Worm (Caenorhabditis elegans): ENCODE results near the gene clec-197.

Gene clec-197

DNA sequence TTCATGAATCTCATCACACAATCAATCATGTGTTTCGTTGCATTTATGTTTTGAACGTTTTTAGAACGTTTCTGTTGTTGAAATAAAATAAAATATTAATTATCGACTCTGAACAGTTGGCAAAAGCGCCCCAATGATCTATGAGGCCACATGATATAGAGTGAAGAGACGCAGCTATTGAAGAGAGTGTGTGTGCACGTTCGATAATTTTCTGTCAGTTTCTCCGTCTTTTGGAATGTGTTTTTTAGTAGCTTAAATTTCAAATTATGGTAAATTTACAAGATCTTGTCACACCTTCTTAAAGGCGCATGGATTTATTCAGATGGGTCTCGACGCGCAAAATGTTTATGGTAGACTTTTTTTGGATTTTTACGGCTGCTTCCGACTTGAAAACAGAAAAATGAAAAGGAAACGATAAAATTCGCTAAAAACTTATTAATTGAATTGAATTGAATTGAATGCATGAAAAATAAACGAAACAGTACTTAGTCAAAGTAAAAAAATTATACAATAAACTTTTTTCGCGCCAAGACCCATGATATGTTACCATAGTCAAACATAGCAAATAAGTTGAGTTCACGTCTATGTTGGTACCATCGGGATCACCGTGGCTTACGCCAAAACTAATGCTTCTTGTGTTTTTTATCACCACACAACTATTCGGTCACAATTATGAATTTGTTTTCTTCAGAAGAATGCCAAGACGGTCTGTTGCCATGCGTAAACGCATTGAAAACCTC lies 12.8 kb downstream of the clec-197 start, which contains the start of gene C49C3.15 (continued):
- TF ChIP-seq lin-1 (GFP tag; IDR thresholded peaks at IDR 0.05) (no peak), php-3 (GFP tag; IDR thresholded peaks at IDR 0.05) (no peak), zfp-3 (GFP tag; conservative IDR thresholded peaks at IDR 0.05) (no peak), pha-4 (GFP tag; IDR thresholded peaks at IDR 0.05) (no peak), pha-4 (tag; optimal IDR thresholded peaks at IDR 0.05) (no peak), nhr-102 (tag; optimal IDR thresholded peaks at IDR 0.05) (no peak), ceh-20 (GFP tag; IDR thresholded peaks at IDR 0.05) (no peak), aha-1 (tag) (no peak), D1046.2 (GFP tag; IDR thresholded peaks at IDR 0.05) (no peak), nhr-10 (tag; optimal IDR thresholded peaks at IDR 0.05) (no peak), vab-7 (GFP tag; IDR thresholded peaks at IDR 0.05) (no peak), hmg-1.1 (GFP tag; IDR thresholded peaks at IDR 0.05) (0 out of 2 replicates have a peak, but pooled peaks have one; percentile 8), madf-5 (GFP tag; IDR thresholded peaks at IDR 0.05) (no peak), ZK337.2 (GFP tag; IDR thresholded peaks at IDR 0.05) (no peak), mep-1 (tag; optimal IDR thresholded peaks at IDR 0.05) (peak; percentile 42), mes-2 (tag; optimal IDR thresholded peaks at IDR 0.05; ENCODE audit: poor library complexity, severe bottlenecking) (peak; percentile 47), gei-8 (GFP tag; optimal IDR thresholded peaks at IDR 0.05) (no peak), ceh-28 (tag; optimal IDR thresholded peaks at IDR 0.05) (no peak), nhr-48 (tag; optimal IDR thresholded peaks at IDR 0.05) (no peak), nhr-11 (tag; optimal IDR thresholded peaks at IDR 0.05) (no peak), ceh-62 (tag; optimal IDR thresholded peaks at IDR 0.05) (no peak), nhr-42 (GFP tag; IDR thresholded peaks at IDR 0.05) (no peak), ceh-32 (tag; optimal IDR thresholded peaks at IDR 0.05; ENCODE audit: poor library complexity) (no peak), Y75B8A.6 (GFP tag; IDR thresholded peaks at IDR 0.05) (no peak), duxl-1 (tag; optimal IDR thresholded peaks at IDR 0.05; ENCODE audit: poor library complexity) (no peak), nhr-6 (tag; optimal IDR thresholded peaks at IDR 0.05) (no peak), mdt-29 (GFP tag; IDR thresholded peaks at IDR 0.05) (no peak), rbr-2 (tag; optimal IDR thresholded peaks at IDR 0.05) (peak; percentile 10), zfp-2 (tag; optimal IDR thresholded peaks at IDR 0.05) (no peak), dmd-8 (GFP tag; IDR thresholded peaks at IDR 0.05) (no peak), ama-1 (optimal IDR thresholded peaks at IDR 0.05) (no peak), ceh-44 (GFP tag; IDR thresholded peaks at IDR 0.05) (no peak), zag-1 (tag; optimal IDR thresholded peaks at IDR 0.05) (no peak), dve-1 (tag; optimal IDR thresholded peaks at IDR 0.05; ENCODE audit: insufficient read depth) (peak; percentile 45), ctbp-1 (GFP tag; IDR thresholded peaks at IDR 0.05) (no peak), unc-130 (GFP tag; optimal IDR thresholded peaks at IDR 0.05) (no peak), zip-11 (GFP tag; IDR thresholded peaks at IDR 0.05) (no peak), dmd-9 (GFP tag; IDR thresholded peaks at IDR 0.05) (no peak), hlh-11 (tag; optimal IDR thresholded peaks at IDR 0.05) (peak; percentile 28), sdz-12 (GFP tag; optimal IDR thresholded peaks at IDR 0.05) (no peak), dpl-1 (GFP tag; optimal IDR thresholded peaks at IDR 0.05) (no peak), ZK546.5 (tag; optimal IDR thresholded peaks at IDR 0.05) (no peak), saeg-2 (GFP tag; IDR thresholded peaks at IDR 0.05) (no peak), mxl-2 (GFP tag; conservative IDR thresholded peaks at IDR 0.05) (no peak), lir-3 (tag; optimal IDR thresholded peaks at IDR 0.05) (no peak), fos-1 (tag; optimal IDR thresholded peaks at IDR 0.05) (no peak), daf-12 (tag; optimal IDR thresholded peaks at IDR 0.05) (no peak), F44E2.7 (GFP tag; IDR thresholded peaks at IDR 0.05) (no peak), lin-38 (GFP tag; IDR thresholded peaks at IDR 0.05) (peak; percentile 48; the same call in 1 of the 2 replicates), lin-29 (GFP tag; IDR thresholded peaks at IDR 0.05) (no peak), set-16 (GFP tag; IDR thresholded peaks at IDR 0.05) (no peak)
